Worm (Caenorhabditis elegans): ENCODE results near the gene ZC196.9.

ce11 chrV:8762861-8763260, 35.9 kb upstream of the ZC196.9 start, which contains the start of gene B0507.8:
- TF ChIP-seq flt-1 (GFP tag; IDR thresholded peaks at IDR 0.05) (no peak), klf-2 (GFP tag; conservative IDR thresholded peaks at IDR 0.05) (no peak), T22C8.4 (GFP tag; IDR thresholded peaks at IDR 0.05) (no peak), cog-1 (tag; optimal IDR thresholded peaks at IDR 0.05) (no peak), tab-1 (GFP tag; IDR thresholded peaks at IDR 0.05) (no peak)
